Fruit fly (Drosophila melanogaster) Kc167 (cell line): Measurements from ENCODE around the gene WASp.

Source experiments
- Myc ChIP-seq: fragments of >200 bp; optimal IDR thresholded peaks from 2 replicates; lab custom pipeline; 2017; ENCODE audit warnings: missing external identifiers
- Sin3A ChIP-seq: fragments of >200 bp; optimal IDR thresholded peaks from 2 replicates; lab custom pipeline; 2018; ENCODE audit warnings: missing external identifiers
- h ChIP-seq: fragments of >200 bp; optimal IDR thresholded peaks from 3 replicates; lab custom pipeline; 2018; ENCODE audit warnings: missing external identifiers
- psq ChIP-seq: fragments of >200 bp; optimal IDR thresholded peaks from 2 replicates; lab custom pipeline; 2017; ENCODE audit warnings: missing external identifiers
- ttk ChIP-seq: sonication (Bioruptor generic); optimal IDR thresholded peaks from 2 replicates; lab custom pipeline; 2017; ENCODE audit warnings: missing external identifiers

DNA sequence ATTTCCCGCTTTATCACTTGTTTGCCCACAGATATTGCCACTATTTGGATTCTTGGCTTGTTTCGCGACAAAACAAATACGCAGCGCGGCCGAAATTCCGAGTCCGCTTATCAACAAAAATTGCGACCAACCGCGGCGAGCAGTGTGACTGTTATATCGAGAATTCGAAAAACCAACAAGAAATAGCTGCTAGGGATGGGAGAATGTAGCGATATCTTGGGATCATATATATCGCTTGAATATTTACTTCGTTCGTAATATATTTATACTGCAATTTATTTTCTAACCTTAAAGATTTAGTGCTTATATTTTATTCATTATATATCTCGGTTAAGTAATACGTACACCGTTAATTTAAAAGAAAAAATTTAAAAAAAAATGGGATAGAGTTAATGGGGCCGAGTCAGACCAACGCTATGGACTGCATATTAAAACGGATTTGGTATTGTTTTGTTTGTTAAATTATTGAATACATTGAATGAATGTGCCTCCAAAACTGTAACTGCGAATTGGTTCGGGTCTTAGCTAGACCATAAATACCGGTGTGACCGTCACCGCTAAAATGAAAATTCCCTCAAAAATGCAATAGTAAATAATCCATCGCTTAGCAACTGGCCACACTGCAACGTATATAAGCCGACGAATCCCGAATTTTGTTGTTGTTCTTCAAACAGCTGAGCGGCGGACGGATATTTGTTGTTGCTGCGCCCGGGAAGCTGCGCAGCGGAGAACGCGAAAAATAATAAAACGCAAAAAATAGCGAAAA is 13.0 kb upstream of the WASp start, which contains the start of the genes Apc and spg:
- TF ChIP-seq Myc (lab: Kevin White, UChicago) = no peak
- no peak for TF ChIP-seq Sin3A (lab: Kevin White, UChicago)
- TF ChIP-seq psq (lab: Kevin White, UChicago) = no peak
- TF ChIP-seq ttk (lab: Kevin White, UChicago) = no peak
- TF ChIP-seq h (lab: Kevin White, UChicago) = no peak
